Fruit fly (Drosophila melanogaster) whole organism, wandering third instar larva: ENCODE data around the gene CG33500.

Experiments used
- Abd-B ChIP-seq: fragments of >200 bp; optimal IDR thresholded peaks from 2 replicates; lab custom pipeline; 2017; ENCODE audit warnings: missing biosample characterization, missing genetic modification characterization
- CG32264 ChIP-seq: fragments of 200-800 bp; sonication (Bioruptor generic); optimal IDR thresholded peaks from 2 replicates; lab custom pipeline; 2016; ENCODE audit warnings: missing biosample characterization, missing genetic modification characterization
- CG9705 ChIP-seq: fragments of 200-800 bp; sonication (Bioruptor generic); optimal IDR thresholded peaks from 2 replicates; lab custom pipeline; 2018; ENCODE audit warnings: missing biosample characterization, mild to moderate bottlenecking, missing genetic modification characterization
- CrebA ChIP-seq: fragments of 200-800 bp; sonication (Bioruptor generic); optimal IDR thresholded peaks from 2 replicates; lab custom pipeline; 2016; ENCODE audit warnings: missing biosample characterization, mild to moderate bottlenecking, missing genetic modification characterization, borderline replicate concordance
- Dfd ChIP-seq: fragments of >200 bp; optimal IDR thresholded peaks from 2 replicates; lab custom pipeline; 2017; ENCODE audit warnings: missing biosample characterization, missing genetic modification characterization
- Dif ChIP-seq: fragments of 200-275, 200-300 bp; sonication (Bioruptor generic); optimal IDR thresholded peaks from 2 replicates; lab custom pipeline; 2018; ENCODE audit warnings: missing biosample characterization, missing genetic modification characterization; ENCODE audit not compliant: partially characterized antibody
- GATAd ChIP-seq: sonication (Bioruptor generic); optimal IDR thresholded peaks from 2 replicates; lab custom pipeline; 2016; ENCODE audit warnings: missing biosample characterization, missing genetic modification characterization
- HLH106 ChIP-seq: fragments of 200-800 bp; optimal IDR thresholded peaks from 3 replicates; lab custom pipeline; 2019; ENCODE audit warnings: missing biosample characterization, mild to moderate bottlenecking, missing genetic modification characterization, moderate library complexity
- Hnf4 ChIP-seq: fragments of 200-800 bp; sonication (Bioruptor generic); optimal IDR thresholded peaks from 2 replicates; lab custom pipeline; 2016; ENCODE audit warnings: missing biosample characterization, mild to moderate bottlenecking, missing genetic modification characterization
- Hr78 ChIP-seq: fragments of >200 bp; optimal IDR thresholded peaks from 2 replicates; lab custom pipeline; 2017; ENCODE audit warnings: missing biosample characterization, missing genetic modification characterization
- Hr83 ChIP-seq: fragments of 200-300 bp; sonication (Bioruptor generic); optimal IDR thresholded peaks from 2 replicates; lab custom pipeline; 2016; ENCODE audit warnings: missing biosample characterization, mild to moderate bottlenecking, missing genetic modification characterization, moderate library complexity; ENCODE audit not compliant: poor library complexity, severe bottlenecking
- Jra ChIP-seq: sonication (Bioruptor generic); optimal IDR thresholded peaks from 2 replicates; lab custom pipeline; 2016; ENCODE audit warnings: missing biosample characterization, missing genetic modification characterization
- Mio ChIP-seq: sonication (Bioruptor generic); optimal IDR thresholded peaks from 2 replicates; lab custom pipeline; 2016; ENCODE audit warnings: missing biosample characterization, missing genetic modification characterization
- Myc ChIP-seq: fragments of >200 bp; optimal IDR thresholded peaks from 2 replicates; lab custom pipeline; 2017
- N ChIP-seq: fragments of >200 bp; optimal IDR thresholded peaks from 2 replicates; lab custom pipeline; 2018; ENCODE audit warnings: missing biosample characterization, missing external identifiers, missing genetic modification characterization
- OdsH ChIP-seq: fragments of 200-800 bp; sonication (Bioruptor generic); optimal IDR thresholded peaks from 2 replicates; lab custom pipeline; 2016; ENCODE audit warnings: missing biosample characterization, mild to moderate bottlenecking, missing genetic modification characterization
- Rel ChIP-seq, 2 experiments: fragments of 200-800 bp; sonication (Bioruptor generic) in 1 of 2; optimal IDR thresholded peaks; 2 replicates in 1 of 2; 3 replicates in 1 of 2; lab custom pipeline; 2016 to 2019; ENCODE audit warnings: mild to moderate bottlenecking in 2 of 2, missing biosample characterization in 2 of 2, missing genetic modification characterization in 2 of 2, moderate library complexity in 1 of 2
- Sp1 ChIP-seq: fragments of 200-800 bp; sonication (Bioruptor generic); optimal IDR thresholded peaks from 3 replicates; lab custom pipeline; 2019; ENCODE audit warnings: missing biosample characterization, mild to moderate bottlenecking, missing genetic modification characterization, moderate library complexity
- Vsx2 ChIP-seq: fragments of 200-300, 225-300 bp; sonication (Bioruptor generic); optimal IDR thresholded peaks from 2 replicates; lab custom pipeline; 2018; ENCODE audit warnings: missing biosample characterization, missing genetic modification characterization; ENCODE audit not compliant: partially characterized antibody
- br ChIP-seq: fragments of 200-800 bp; sonication (Bioruptor generic); optimal IDR thresholded peaks from 2 replicates; lab custom pipeline; 2016; ENCODE audit warnings: missing biosample characterization, missing genetic modification characterization
- brk ChIP-seq: fragments of 200-800 bp; sonication (Bioruptor generic); optimal IDR thresholded peaks from 2 replicates; lab custom pipeline; 2016; ENCODE audit warnings: missing biosample characterization, mild to moderate bottlenecking, missing genetic modification characterization
- dl ChIP-seq, 2 experiments: fragments of 175-275, 200-275 bp in 1 of 2; fragments of 200-275 bp in 1 of 2; sonication (Bioruptor generic); optimal IDR thresholded peaks; lab custom pipeline; 2018; ENCODE audit warnings: mild to moderate bottlenecking in 2 of 2, missing biosample characterization in 2 of 2, missing genetic modification characterization in 2 of 2, moderate library complexity in 2 of 2; ENCODE audit not compliant: partially characterized antibody in 2 of 2, insufficient read depth in 1 of 2
- dmrt93B ChIP-seq: fragments of 200-800 bp; sonication (Bioruptor generic); optimal IDR thresholded peaks from 2 replicates; lab custom pipeline; 2018; ENCODE audit warnings: missing biosample characterization, mild to moderate bottlenecking, missing genetic modification characterization
- dsf ChIP-seq: sonication (Bioruptor generic); optimal IDR thresholded peaks from 2 replicates; lab custom pipeline; 2016; ENCODE audit warnings: missing biosample characterization, missing genetic modification characterization, borderline replicate concordance
- ey ChIP-seq: fragments of 200-800 bp; sonication (Bioruptor generic); optimal IDR thresholded peaks from 2 replicates; lab custom pipeline; 2016; ENCODE audit warnings: missing biosample characterization, missing genetic modification characterization
- foxo ChIP-seq, 2 experiments: fragments of 200-800 bp; sonication (Bioruptor generic); optimal IDR thresholded peaks; 2 replicates in 1 of 2; 3 replicates in 1 of 2; lab custom pipeline; 2016 to 2017; ENCODE audit warnings: missing biosample characterization in 2 of 2, missing genetic modification characterization in 2 of 2
- fru ChIP-seq: fragments of 200-800 bp; sonication (Bioruptor generic); optimal IDR thresholded peaks from 3 replicates; lab custom pipeline; 2016; ENCODE audit warnings: missing biosample characterization, mild to moderate bottlenecking, missing genetic modification characterization
- h ChIP-seq: fragments of 200-800 bp; sonication (Bioruptor generic); optimal IDR thresholded peaks from 3 replicates; lab custom pipeline; 2016; ENCODE audit warnings: missing biosample characterization, mild to moderate bottlenecking, missing genetic modification characterization
- jim ChIP-seq: fragments of 175-275, 200-325 bp; sonication (Bioruptor generic); optimal IDR thresholded peaks from 2 replicates; lab custom pipeline; 2016; ENCODE audit warnings: missing biosample characterization, mild to moderate bottlenecking, missing genetic modification characterization
- lola ChIP-seq: fragments of >200 bp; optimal IDR thresholded peaks from 2 replicates; lab custom pipeline; 2017; ENCODE audit warnings: missing biosample characterization, missing genetic modification characterization
- pan ChIP-seq: fragments of >200 bp; optimal IDR thresholded peaks from 2 replicates; lab custom pipeline; 2017
- psq ChIP-seq: fragments of 200-800 bp; sonication (Bioruptor generic); optimal IDR thresholded peaks from 3 replicates; lab custom pipeline; 2017; ENCODE audit warnings: missing biosample characterization, mild to moderate bottlenecking, missing genetic modification characterization, moderate library complexity
- rgr ChIP-seq: fragments of 200-800 bp; sonication (Bioruptor generic); optimal IDR thresholded peaks from 3 replicates; lab custom pipeline; 2016; ENCODE audit warnings: missing biosample characterization, mild to moderate bottlenecking, missing genetic modification characterization
- sage ChIP-seq: fragments of 200-800 bp; sonication (Bioruptor generic); optimal IDR thresholded peaks from 2 replicates; lab custom pipeline; 2016; ENCODE audit warnings: missing biosample characterization, mild to moderate bottlenecking, missing genetic modification characterization
- sv ChIP-seq: fragments of 200-800 bp; sonication (Bioruptor generic); optimal IDR thresholded peaks from 3 replicates; lab custom pipeline; 2016; ENCODE audit warnings: missing biosample characterization, missing genetic modification characterization
- tai ChIP-seq: sonication (Bioruptor generic); optimal IDR thresholded peaks from 2 replicates; lab custom pipeline; 2016; ENCODE audit warnings: missing biosample characterization, missing genetic modification characterization
- usp ChIP-seq: fragments of >200 bp; optimal IDR thresholded peaks from 2 replicates; lab custom pipeline; 2017; ENCODE audit warnings: missing biosample characterization, missing genetic modification characterization
- woc ChIP-seq: sonication (Bioruptor generic); optimal IDR thresholded peaks from 2 replicates; lab custom pipeline; 2016; ENCODE audit warnings: missing biosample characterization, mild to moderate bottlenecking, missing genetic modification characterization

Gene CG33500

dm6 chr3L:11552996-11553671 lies 44.7 kb downstream of the CG33500 start:
- TF ChIP-seq Myc (lab: Kevin White, UChicago) (no peak), Dfd (no peak), Hr83 (GFP tag; lab: Kevin White, UChicago) (no peak), brk (GFP tag; lab: Kevin White, UChicago) (peak; percentile 79), Hnf4 (peak; percentile 17), pan (lab: Kevin White, UChicago) (no peak), sv (no peak), dl (GFP tag; optimal IDR thresholded peaks at IDR 0.05; lab: Kevin White, UChicago; ENCODE audit: insufficient read depth in 1 of 2, partially characterized antibody in 2 of 2) (peak; percentile 88 to 95), psq (peak; percentile 80), Jra (peak; percentile 32), rgr (GFP tag; lab: Kevin White, UChicago) (peak; percentile 25), fru (GFP tag; lab: Kevin White, UChicago) (peak; percentile 90), Hr78 (GFP tag; lab: Kevin White, UChicago) (no peak), Vsx2 (GFP tag; lab: Kevin White, UChicago) (peak; percentile 65), usp (GFP tag; lab: Kevin White, UChicago) (no peak), Rel (GFP tag; optimal IDR thresholded peaks at IDR 0.05; lab: Kevin White, UChicago) (peak; percentile 34), Rel (tag; optimal IDR thresholded peaks at IDR 0.05; lab: Kevin White, UChicago) (peak; percentile 41), br (peak; percentile 1), ey (GFP tag; lab: Kevin White, UChicago) (no peak), sage (GFP tag; lab: Kevin White, UChicago) (peak; percentile 36), HLH106 (no peak), CrebA (GFP tag; lab: Kevin White, UChicago) (peak; percentile 86), foxo (GFP tag; optimal IDR thresholded peaks at IDR 0.05; lab: Kevin White, UChicago) (peak in 1 of 2 experiments; percentile 3), OdsH (GFP tag; lab: Kevin White, UChicago) (peak; percentile 35), dsf (no peak), GATAd (GFP tag; lab: Kevin White, UChicago) (no peak), CG32264 (GFP tag; lab: Kevin White, UChicago) (peak; percentile 24), Sp1 (GFP tag; lab: Kevin White, UChicago) (peak; percentile 47), h (GFP tag; lab: Kevin White, UChicago) (peak; percentile 66), Abd-B (GFP tag; lab: Kevin White, UChicago) (peak; percentile 34), Dif (peak; percentile 99), N (GFP tag; lab: Kevin White, UChicago) (peak; percentile 70), woc (GFP tag; lab: Kevin White, UChicago) (peak; percentile 0)

DNA sequence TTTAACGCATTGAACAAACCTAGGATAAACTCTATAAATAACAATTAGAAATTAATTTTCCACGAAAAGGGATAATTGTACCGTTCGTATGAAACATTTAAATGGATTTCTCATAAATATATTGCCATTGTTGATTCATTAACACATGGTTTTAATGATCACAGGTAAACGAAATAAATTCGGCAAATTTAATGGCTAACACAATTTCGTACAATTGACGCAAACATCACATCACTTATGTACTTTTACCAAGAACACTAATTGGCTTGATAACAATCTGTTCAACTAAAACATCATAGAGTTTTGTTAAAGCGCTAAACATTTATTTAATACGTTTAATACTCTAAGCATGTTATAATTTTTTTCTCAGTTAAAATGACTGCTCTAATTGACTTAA lies 45.2 kb downstream of the CG33500 start:
- TF ChIP-seq sage (GFP tag; lab: Kevin White, UChicago) = no peak
- no peak for TF ChIP-seq Hnf4
- TF ChIP-seq Myc (lab: Kevin White, UChicago) = no peak
- no peak for TF ChIP-seq Dif
- TF ChIP-seq tai (GFP tag; lab: Kevin White, UChicago) = peak; percentile 54

dm6 chr3L:11554338-11554737 lies 45.9 kb downstream of the CG33500 start:
- no peak for TF ChIP-seq dmrt93B (GFP tag; lab: Kevin White, UChicago)
- TF ChIP-seq Sp1 (GFP tag; lab: Kevin White, UChicago) = peak; percentile 38
- TF ChIP-seq fru (GFP tag; lab: Kevin White, UChicago) = peak; percentile 47
- no peak for TF ChIP-seq Dfd
- no peak for TF ChIP-seq Myc (lab: Kevin White, UChicago)
- no peak for TF ChIP-seq CrebA (GFP tag; lab: Kevin White, UChicago)
- no peak for TF ChIP-seq jim
- TF ChIP-seq br = peak; percentile 45
- no peak for TF ChIP-seq pan (lab: Kevin White, UChicago)
- no peak for TF ChIP-seq usp (GFP tag; lab: Kevin White, UChicago)
- TF ChIP-seq GATAd (GFP tag; lab: Kevin White, UChicago) = no peak
- peak; percentile 54 for TF ChIP-seq sage (GFP tag; lab: Kevin White, UChicago)
- no peak for TF ChIP-seq N (GFP tag; lab: Kevin White, UChicago)
- TF ChIP-seq brk (GFP tag; lab: Kevin White, UChicago) = peak; percentile 11
- no peak for TF ChIP-seq woc (GFP tag; lab: Kevin White, UChicago)
- no peak for TF ChIP-seq Hr78 (GFP tag; lab: Kevin White, UChicago)
- no peak for TF ChIP-seq CG9705 (GFP tag; lab: Kevin White, UChicago)
- no peak for TF ChIP-seq tai (GFP tag; lab: Kevin White, UChicago)
- no peak for TF ChIP-seq Abd-B (GFP tag; lab: Kevin White, UChicago)
- TF ChIP-seq CG32264 (GFP tag; lab: Kevin White, UChicago) = no peak
- TF ChIP-seq h (GFP tag; lab: Kevin White, UChicago) = peak; percentile 72
- peak; percentile 57 for TF ChIP-seq HLH106
- peak; percentile 72 for TF ChIP-seq sv
- TF ChIP-seq Rel (GFP tag; optimal IDR thresholded peaks at IDR 0.05; lab: Kevin White, UChicago) = no peak
- TF ChIP-seq Rel (tag; optimal IDR thresholded peaks at IDR 0.05; lab: Kevin White, UChicago) = no peak
- no peak for TF ChIP-seq Mio (GFP tag; lab: Kevin White, UChicago)
- peak; percentile 54 for TF ChIP-seq ey (GFP tag; lab: Kevin White, UChicago)
- TF ChIP-seq dsf = no peak
- TF ChIP-seq Jra = no peak
- TF ChIP-seq lola (GFP tag; lab: Kevin White, UChicago) = no peak
- TF ChIP-seq psq = peak; percentile 60
- TF ChIP-seq rgr (GFP tag; lab: Kevin White, UChicago) = peak; percentile 44
- no peak for TF ChIP-seq Hr83 (GFP tag; lab: Kevin White, UChicago)
- TF ChIP-seq Dif = no peak
- TF ChIP-seq Vsx2 (GFP tag; lab: Kevin White, UChicago) = no peak
- TF ChIP-seq OdsH (GFP tag; lab: Kevin White, UChicago) = peak; percentile 55
- TF ChIP-seq foxo (GFP tag; optimal IDR thresholded peaks at IDR 0.05; lab: Kevin White, UChicago) = peak in 1 of 2 experiments; percentile 60
- no peak for TF ChIP-seq dl (GFP tag; optimal IDR thresholded peaks at IDR 0.05; lab: Kevin White, UChicago; ENCODE audit: insufficient read depth in 1 of 2, partially characterized antibody in 2 of 2)
- TF ChIP-seq Hnf4 = peak; percentile 47
